Fruit fly (Drosophila melanogaster): ENCODE data around the gene Sec71.

Gene Sec71

dm6 chr2L:13835002-13835910 is 41.9 kb downstream of the Sec71 start, which contains the start of the genes mRpS23 and CenG1A (continued):
- TF ChIP-seq Jarid2 (GFP tag; optimal IDR thresholded peaks at IDR 0.05) (peak; percentile 97), ATbp (GFP tag; optimal IDR thresholded peaks at IDR 0.05) (peak; percentile 100), TFAM (GFP tag; optimal IDR thresholded peaks at IDR 0.05) (peak; percentile 97), CG1792 (GFP tag; optimal IDR thresholded peaks at IDR 0.05) (peak; percentile 99), CG16863 (GFP tag; optimal IDR thresholded peaks at IDR 0.05) (peak; percentile 100), CG12104 (GFP tag; optimal IDR thresholded peaks at IDR 0.05) (peak; percentile 99), CHES-1-like (GFP tag; optimal IDR thresholded peaks at IDR 0.05) (peak; percentile 100), nerfin-1 (tag; optimal IDR thresholded peaks at IDR 0.05) (peak; percentile 100), CG6254 (GFP tag; optimal IDR thresholded peaks at IDR 0.05) (peak; percentile 98), NFAT (GFP tag; IDR thresholded peaks at IDR 0.05) (peak; percentile 100), slou (GFP tag; optimal IDR thresholded peaks at IDR 0.05) (peak; percentile 99), MBD-R2 (GFP tag; IDR thresholded peaks at IDR 0.05) (peak; percentile 100), CG9797 (GFP tag; optimal IDR thresholded peaks at IDR 0.05) (peak; percentile 94), CG11247 (GFP tag; IDR thresholded peaks at IDR 0.05) (peak; percentile 100), Adf1 (GFP tag; IDR thresholded peaks at IDR 0.05) (peak; percentile 95), CG8765 (GFP tag; IDR thresholded peaks at IDR 0.05) (peak; percentile 100), CG31388 (GFP tag; optimal IDR thresholded peaks at IDR 0.05) (peak; percentile 99), Ssrp (tag; optimal IDR thresholded peaks at IDR 0.05) (peak; percentile 100), CG17328 (GFP tag; IDR thresholded peaks at IDR 0.05) (peak; percentile 100), CG7987 (GFP tag; optimal IDR thresholded peaks at IDR 0.05) (peak; percentile 99), luna (GFP tag; optimal IDR thresholded peaks at IDR 0.05) (peak; percentile 99), D (optimal IDR thresholded peaks at IDR 0.05) (no peak), D (GFP tag; optimal IDR thresholded peaks at IDR 0.05) (peak; percentile 99), CG15479 (GFP tag; optimal IDR thresholded peaks at IDR 0.05) (peak; percentile 80), CG15011 (GFP tag; optimal IDR thresholded peaks at IDR 0.05) (peak; percentile 99), klu (GFP tag; IDR thresholded peaks at IDR 0.05) (peak; percentile 99), wdn (GFP tag; IDR thresholded peaks at IDR 0.05) (peak; percentile 100), CG18619 (GFP tag; optimal IDR thresholded peaks at IDR 0.05) (peak; percentile 100), HLH54F (GFP tag; optimal IDR thresholded peaks at IDR 0.05) (peak; percentile 100), Hr78 (GFP tag; optimal IDR thresholded peaks at IDR 0.05) (peak in 1 of 2 experiments; percentile 97), wor (GFP tag; IDR thresholded peaks at IDR 0.05) (peak; percentile 100), CG18599 (GFP tag; optimal IDR thresholded peaks at IDR 0.05) (peak; percentile 100), sens-2 (GFP tag; IDR thresholded peaks at IDR 0.05) (peak; percentile 100), CG2120 (GFP tag; optimal IDR thresholded peaks at IDR 0.05) (peak; percentile 100), Nf-YA (GFP tag; IDR thresholded peaks at IDR 0.05) (peak; percentile 100), sr (GFP tag; IDR thresholded peaks at IDR 0.05) (peak; percentile 100), al (GFP tag; IDR thresholded peaks at IDR 0.05) (peak; percentile 100), CG4617 (GFP tag; optimal IDR thresholded peaks at IDR 0.05; ENCODE audit: borderline replicate concordance) (peak; percentile 100), CG12299 (tag; optimal IDR thresholded peaks at IDR 0.05) (peak; percentile 100), amos (GFP tag; IDR thresholded peaks at IDR 0.05; ENCODE audit: partially characterized antibody) (peak; percentile 64; the same call in 1 of the 2 replicates), tx (GFP tag; optimal IDR thresholded peaks at IDR 0.05) (peak; percentile 99), sima (GFP tag; optimal IDR thresholded peaks at IDR 0.05) (peak; percentile 98), CG3065 (GFP tag; optimal IDR thresholded peaks at IDR 0.05) (peak; percentile 100), CG8924 (tag; optimal IDR thresholded peaks at IDR 0.05) (peak; percentile 100), tll (GFP tag; optimal IDR thresholded peaks at IDR 0.05) (peak; percentile 53 to 80), CG10147 (GFP tag; optimal IDR thresholded peaks at IDR 0.05) (peak; percentile 99), trem (tag; optimal IDR thresholded peaks at IDR 0.05) (peak; percentile 98), Neu2 (GFP tag; optimal IDR thresholded peaks at IDR 0.05; ENCODE audit: borderline replicate concordance) (peak; percentile 98)

Data from whole organism, embryonic.